Fruit fly (Drosophila melanogaster): ENCODE data around the gene Amt.
A peak's percentile ranks its signal among the peaks of the same experiment; 100 is the strongest.

Gene Amt

dm6 chr3R:15262710-15263672 lies 14.1 kb upstream of the Amt start, which contains the start of the genes eIF2gamma and Set (continued):
- peak; percentile 98 for TF ChIP-seq nerfin-2 (GFP tag; IDR thresholded peaks at IDR 0.05; ENCODE audit: partially characterized antibody)
- TF ChIP-seq CG8924 (tag; optimal IDR thresholded peaks at IDR 0.05): peak; percentile 2
- no peak for TF ChIP-seq CG4730 (GFP tag; IDR thresholded peaks at IDR 0.05)
- TF ChIP-seq NFAT (GFP tag; IDR thresholded peaks at IDR 0.05): peak; percentile 66
- no peak for TF ChIP-seq CG8089 (GFP tag; optimal IDR thresholded peaks at IDR 0.05)
- peak; percentile 2 for TF ChIP-seq NC2β (GFP tag; optimal IDR thresholded peaks at IDR 0.05)
- TF ChIP-seq Sox102F (GFP tag; optimal IDR thresholded peaks at IDR 0.05): no peak
- no peak for TF ChIP-seq ewg (GFP tag; optimal IDR thresholded peaks at IDR 0.05)
- TF ChIP-seq CG8281 (tag; optimal IDR thresholded peaks at IDR 0.05): no peak
- TF ChIP-seq ken (GFP tag; IDR thresholded peaks at IDR 0.05): no peak
- no peak for TF ChIP-seq sim (GFP tag; IDR thresholded peaks at IDR 0.05)
- TF ChIP-seq Spps (tag; optimal IDR thresholded peaks at IDR 0.05): no peak
- no peak for TF ChIP-seq ab (GFP tag; optimal IDR thresholded peaks at IDR 0.05)
- TF ChIP-seq CG12219 (GFP tag; optimal IDR thresholded peaks at IDR 0.05): no peak
- TF ChIP-seq CG7271 (tag; optimal IDR thresholded peaks at IDR 0.05): no peak
- no peak for TF ChIP-seq bowl (GFP tag; IDR thresholded peaks at IDR 0.05)
- TF ChIP-seq CG12155 (GFP tag; optimal IDR thresholded peaks at IDR 0.05): peak; percentile 30
- no peak for TF ChIP-seq fru (optimal IDR thresholded peaks at IDR 0.05)
- TF ChIP-seq schlank (tag; optimal IDR thresholded peaks at IDR 0.05): no peak
- no peak for TF ChIP-seq CG11723 (GFP tag; optimal IDR thresholded peaks at IDR 0.05)
- no peak for TF ChIP-seq oc (tag; optimal IDR thresholded peaks at IDR 0.05)
- no peak for TF ChIP-seq pan (optimal IDR thresholded peaks at IDR 0.05)
- peak in 1 of 2 experiments; percentile 20 for TF ChIP-seq pan (GFP tag; optimal IDR thresholded peaks at IDR 0.05 in 1 of 2, IDR thresholded peaks at IDR 0.05 in 1 of 2)
- peak; percentile 25 for TF ChIP-seq CG8944 (GFP tag; optimal IDR thresholded peaks at IDR 0.05)
- TF ChIP-seq CG12942 (GFP tag; optimal IDR thresholded peaks at IDR 0.05): no peak
- no peak for TF ChIP-seq peb (GFP tag; IDR thresholded peaks at IDR 0.05)
- no peak for TF ChIP-seq org-1 (GFP tag; optimal IDR thresholded peaks at IDR 0.05)
- TF ChIP-seq Hand (GFP tag; optimal IDR thresholded peaks at IDR 0.05): no peak
- TF ChIP-seq sob (GFP tag; IDR thresholded peaks at IDR 0.05): peak; percentile 82
- TF ChIP-seq CG1647 (GFP tag; optimal IDR thresholded peaks at IDR 0.05): no peak
- TF ChIP-seq Tbp (GFP tag; optimal IDR thresholded peaks at IDR 0.05): peak; percentile 17
- TF ChIP-seq caup (GFP tag; optimal IDR thresholded peaks at IDR 0.05; ENCODE audit: severe bottlenecking): no peak
- TF ChIP-seq CG31365 (tag; optimal IDR thresholded peaks at IDR 0.05): no peak
- TF ChIP-seq stwl (tag; optimal IDR thresholded peaks at IDR 0.05): peak; percentile 78
- TF ChIP-seq pita (GFP tag; optimal IDR thresholded peaks at IDR 0.05): no peak
- no peak for TF ChIP-seq Chrac-16 (GFP tag; optimal IDR thresholded peaks at IDR 0.05)
- no peak for TF ChIP-seq Poxn (GFP tag; IDR thresholded peaks at IDR 0.05)
- no peak for TF ChIP-seq fd96Cb (tag; optimal IDR thresholded peaks at IDR 0.05)
- TF ChIP-seq CG7987 (GFP tag; optimal IDR thresholded peaks at IDR 0.05): peak; percentile 42
- peak; percentile 24; the same call in 1 of the 2 replicates for TF ChIP-seq CG10959 (GFP tag; IDR thresholded peaks at IDR 0.05)
- TF ChIP-seq pfk (GFP tag; optimal IDR thresholded peaks at IDR 0.05): no peak
- no peak for TF ChIP-seq esg (GFP tag; conservative IDR thresholded peaks at IDR 0.05)
- TF ChIP-seq al (GFP tag; IDR thresholded peaks at IDR 0.05): peak; percentile 45
- TF ChIP-seq cad (GFP tag; optimal IDR thresholded peaks at IDR 0.05): no peak
- no peak for TF ChIP-seq br (optimal IDR thresholded peaks at IDR 0.05)
- TF ChIP-seq gsb-n (tag; optimal IDR thresholded peaks at IDR 0.05): no peak
- TF ChIP-seq CG12744 (GFP tag; optimal IDR thresholded peaks at IDR 0.05): no peak
- TF ChIP-seq Opbp (GFP tag; IDR thresholded peaks at IDR 0.05; ENCODE audit: partially characterized antibody): peak; percentile 98
- no peak for TF ChIP-seq ro (GFP tag; IDR thresholded peaks at IDR 0.05)
- TF ChIP-seq CG6654 (GFP tag; optimal IDR thresholded peaks at IDR 0.05): no peak

Measured in whole organism, embryonic.